Worm (Caenorhabditis elegans) whole organism, L2 larva: ENCODE results near the gene ugt-49.

ENCODE experiments used
- C34F6.9 ChIP-seq: fragments of 150-350 bp; optimal IDR thresholded peaks from 2 replicates; lab custom pipeline; 2014; ENCODE audit warnings: missing biosample characterization, missing genetic modification characterization
- F13H6.1 ChIP-seq: sonication (generic microtip); optimal IDR thresholded peaks from 2 replicates; lab custom pipeline; 2016; ENCODE audit warnings: missing genetic modification characterization, missing compliant biosample characterization
- R02D3.7 ChIP-seq: fragments of 150-350 bp; optimal IDR thresholded peaks from 2 replicates; lab custom pipeline; 2014; ENCODE audit warnings: missing biosample characterization, missing genetic modification characterization
- ZK546.5 ChIP-seq: sonication (generic microtip); optimal IDR thresholded peaks from 2 replicates; lab custom pipeline; 2017; ENCODE audit warnings: missing biosample characterization, missing genetic modification characterization
- aly-2 ChIP-seq: fragments of 150-350 bp; optimal IDR thresholded peaks from 2 replicates; lab custom pipeline; 2014; ENCODE audit warnings: missing biosample characterization, missing genetic modification characterization
- ama-1 ChIP-seq: fragments of 150-350 bp; optimal IDR thresholded peaks from 2 replicates; lab custom pipeline; 2018; ENCODE audit warnings: inconsistent platforms
- blmp-1 ChIP-seq: sonication (generic microtip); optimal IDR thresholded peaks from 2 replicates; lab custom pipeline; 2017; ENCODE audit warnings: missing genetic modification characterization, mild to moderate bottlenecking, missing compliant biosample characterization, antibody characterized with exemption, moderate library complexity; ENCODE audit not compliant: insufficient read depth
- ceh-82 ChIP-seq: fragments of 150-350 bp; optimal IDR thresholded peaks from 2 replicates; lab custom pipeline; 2014; ENCODE audit warnings: missing biosample characterization, missing genetic modification characterization
- crh-2 ChIP-seq: sonication (generic microtip); optimal IDR thresholded peaks from 2 replicates; lab custom pipeline; 2017; ENCODE audit warnings: missing biosample characterization, missing genetic modification characterization
- dmd-4 ChIP-seq: sonication (generic microtip); optimal IDR thresholded peaks from 2 replicates; lab custom pipeline; 2017; ENCODE audit warnings: missing biosample characterization, missing genetic modification characterization
- elt-1 ChIP-seq: fragments of 150-350 bp; optimal IDR thresholded peaks from 2 replicates; lab custom pipeline; 2014; ENCODE audit warnings: missing biosample characterization, missing genetic modification characterization
- elt-3 ChIP-seq: sonication (generic microtip); optimal IDR thresholded peaks from 2 replicates; lab custom pipeline; 2017; ENCODE audit warnings: missing biosample characterization, missing genetic modification characterization
- fos-1 ChIP-seq: fragments of 150-350 bp; optimal IDR thresholded peaks from 2 replicates; lab custom pipeline; 2014; ENCODE audit warnings: missing biosample characterization, missing genetic modification characterization
- gmeb-1 ChIP-seq: fragments of 150-350 bp; optimal IDR thresholded peaks from 2 replicates; lab custom pipeline; 2014; ENCODE audit warnings: missing biosample characterization, missing genetic modification characterization
- lin-11 ChIP-seq: fragments of 150-350 bp; sonication (generic microtip); optimal IDR thresholded peaks from 2 replicates; lab custom pipeline; 2014; ENCODE audit warnings: missing biosample characterization, missing genetic modification characterization, inconsistent platforms, mixed read lengths
- lin-13 ChIP-seq: fragments of 150-350 bp; optimal IDR thresholded peaks from 2 replicates; lab custom pipeline; 2014; ENCODE audit warnings: missing biosample characterization, missing genetic modification reagents, missing genetic modification characterization
- lin-39 ChIP-seq: fragments of 150-350 bp; optimal IDR thresholded peaks from 2 replicates; lab custom pipeline; 2014; ENCODE audit warnings: missing biosample characterization, missing genetic modification reagents, missing genetic modification characterization
- lsy-2 ChIP-seq, 2 experiments: fragments of 150-350 bp in 1 of 2; sonication (generic microtip) in 1 of 2; optimal IDR thresholded peaks; 2 replicates each; lab custom pipeline; 2014 to 2017; ENCODE audit warnings: missing biosample characterization in 2 of 2, missing genetic modification characterization in 2 of 2
- mab-5 ChIP-seq: fragments of 150-350 bp; optimal IDR thresholded peaks from 2 replicates; lab custom pipeline; 2014; ENCODE audit warnings: missing biosample characterization, missing genetic modification characterization
- mdl-1 ChIP-seq, 2 experiments: fragments of 150-350 bp in 1 of 2; sonication (generic microtip) in 1 of 2; optimal IDR thresholded peaks; 2 replicates each; lab custom pipeline; 2017; ENCODE audit warnings: missing biosample characterization in 2 of 2, missing genetic modification characterization in 2 of 2
- nhr-10 ChIP-seq: sonication (generic microtip); optimal IDR thresholded peaks from 2 replicates; lab custom pipeline; 2017; ENCODE audit warnings: missing biosample characterization, missing genetic modification characterization
- nhr-11 ChIP-seq: fragments of 150-350 bp; optimal IDR thresholded peaks from 2 replicates; lab custom pipeline; 2014; ENCODE audit warnings: missing biosample characterization, missing genetic modification characterization
- nhr-12 ChIP-seq: fragments of 150-350 bp; optimal IDR thresholded peaks from 2 replicates; lab custom pipeline; 2014; ENCODE audit warnings: missing biosample characterization, missing genetic modification characterization
- nhr-129 ChIP-seq: fragments of 150-350 bp; optimal IDR thresholded peaks from 2 replicates; lab custom pipeline; 2014; ENCODE audit warnings: missing biosample characterization, missing genetic modification characterization
- nhr-21 ChIP-seq: fragments of 150-350 bp; optimal IDR thresholded peaks from 2 replicates; lab custom pipeline; 2014; ENCODE audit warnings: missing biosample characterization, missing genetic modification characterization
- nhr-23 ChIP-seq: fragments of 150-350 bp; optimal IDR thresholded peaks from 2 replicates; lab custom pipeline; 2014; ENCODE audit warnings: missing biosample characterization, missing genetic modification reagents, missing genetic modification characterization
- nhr-237 ChIP-seq: fragments of 150-350 bp; optimal IDR thresholded peaks from 2 replicates; lab custom pipeline; 2014; ENCODE audit warnings: missing biosample characterization, missing genetic modification characterization
- nhr-25 ChIP-seq: fragments of 150-350 bp; sonication (generic microtip); optimal IDR thresholded peaks from 3 replicates; lab custom pipeline; 2014; ENCODE audit warnings: missing biosample characterization, missing genetic modification characterization
- nhr-6 ChIP-seq: fragments of 150-350 bp; optimal IDR thresholded peaks from 2 replicates; lab custom pipeline; 2014; ENCODE audit warnings: missing biosample characterization, missing genetic modification characterization
- peb-1 ChIP-seq: fragments of 150-350 bp; optimal IDR thresholded peaks from 2 replicates; lab custom pipeline; 2014; ENCODE audit warnings: missing biosample characterization, missing genetic modification characterization
- sem-4 ChIP-seq: fragments of 150-350 bp; optimal IDR thresholded peaks from 2 replicates; lab custom pipeline; 2014; ENCODE audit warnings: missing biosample characterization, missing genetic modification reagents, missing genetic modification characterization
- skn-1 ChIP-seq: sonication (generic microtip); optimal IDR thresholded peaks from 2 replicates; lab custom pipeline; 2017; ENCODE audit warnings: missing biosample characterization, missing genetic modification characterization
- sma-3 ChIP-seq: sonication (generic microtip); optimal IDR thresholded peaks from 2 replicates; lab custom pipeline; 2016; ENCODE audit warnings: missing genetic modification reagents, missing genetic modification characterization, missing compliant biosample characterization
- sma-9 ChIP-seq, 2 experiments: fragments of 150-350 bp in 1 of 2; sonication (generic microtip) in 1 of 2; optimal IDR thresholded peaks; 2 replicates each; lab custom pipeline; 2014 to 2016; ENCODE audit warnings: missing genetic modification characterization in 2 of 2, mild to moderate bottlenecking in 1 of 2, missing biosample characterization in 1 of 2, missing compliant biosample characterization in 1 of 2, missing genetic modification reagents in 1 of 2, moderate library complexity in 1 of 2
- snpc-4 ChIP-seq: fragments of 150-350 bp; optimal IDR thresholded peaks from 2 replicates; lab custom pipeline; 2014; ENCODE audit warnings: missing biosample characterization, missing genetic modification characterization
- unc-39 ChIP-seq: fragments of 150-350 bp; optimal IDR thresholded peaks from 2 replicates; lab custom pipeline; 2014; ENCODE audit warnings: missing biosample characterization, missing genetic modification characterization
- unc-55 ChIP-seq: fragments of 150-350 bp; sonication (generic microtip); optimal IDR thresholded peaks from 3 replicates; lab custom pipeline; 2014; ENCODE audit warnings: missing biosample characterization, missing genetic modification reagents, missing genetic modification characterization
- unc-62 ChIP-seq: fragments of 150-350 bp; optimal IDR thresholded peaks from 2 replicates; lab custom pipeline; 2014; ENCODE audit warnings: missing biosample characterization, missing genetic modification reagents, missing genetic modification characterization
- zag-1 ChIP-seq: fragments of 150-350 bp; optimal IDR thresholded peaks from 2 replicates; lab custom pipeline; 2014; ENCODE audit warnings: missing biosample characterization, missing genetic modification characterization
- ztf-1 ChIP-seq: fragments of 200-800 bp; sonication (Bioruptor generic); conservative IDR thresholded peaks from 2 replicates; pipeline ENCODE4 v1.3.6; 2022; ENCODE audit warnings: missing genetic modification characterization, missing compliant biosample characterization
- ztf-4 ChIP-seq: fragments of 150-350 bp; optimal IDR thresholded peaks from 2 replicates; lab custom pipeline; 2014; ENCODE audit warnings: missing biosample characterization, missing genetic modification characterization

The ugt-49 gene

DNA sequence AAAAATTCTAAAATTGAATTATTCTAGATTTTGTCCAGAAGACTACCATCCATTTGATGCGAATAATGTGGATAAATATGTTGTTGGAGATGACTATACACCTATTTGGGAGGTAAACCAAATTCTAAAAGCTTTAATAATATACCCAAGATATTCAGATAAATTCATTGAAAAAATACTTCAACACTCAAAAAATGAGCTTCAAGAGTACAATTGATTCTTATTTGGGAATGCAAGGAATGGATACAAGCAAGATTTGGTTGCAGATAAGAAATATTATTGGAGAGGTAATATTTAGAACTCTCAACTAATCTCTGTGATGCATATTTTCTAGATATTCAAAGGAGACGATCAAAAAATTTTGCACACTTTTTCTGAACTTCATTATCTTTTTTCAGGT, 11.9 kb upstream of the ugt-49 start:
- TF ChIP-seq zag-1 (tag; lab: Kevin White, UChicago) (no peak), F13H6.1 (tag; lab: Kevin White, UChicago) (no peak), nhr-12 (tag; lab: Kevin White, UChicago) (no peak), nhr-21 (no peak), ztf-1 (no peak), nhr-129 (tag; lab: Kevin White, UChicago) (no peak), elt-3 (tag; lab: Kevin White, UChicago) (no peak), C34F6.9 (no peak), dmd-4 (no peak), elt-1 (tag; lab: Kevin White, UChicago) (no peak), ceh-82 (tag; lab: Kevin White, UChicago) (no peak), ZK546.5 (tag; lab: Kevin White, UChicago) (no peak), nhr-10 (no peak), mab-5 (tag; lab: Kevin White, UChicago) (no peak), lsy-2 (tag; optimal IDR thresholded peaks at IDR 0.05; lab: Kevin White, UChicago) (no peak), nhr-237 (no peak), skn-1 (tag; lab: Kevin White, UChicago) (no peak)

DNA sequence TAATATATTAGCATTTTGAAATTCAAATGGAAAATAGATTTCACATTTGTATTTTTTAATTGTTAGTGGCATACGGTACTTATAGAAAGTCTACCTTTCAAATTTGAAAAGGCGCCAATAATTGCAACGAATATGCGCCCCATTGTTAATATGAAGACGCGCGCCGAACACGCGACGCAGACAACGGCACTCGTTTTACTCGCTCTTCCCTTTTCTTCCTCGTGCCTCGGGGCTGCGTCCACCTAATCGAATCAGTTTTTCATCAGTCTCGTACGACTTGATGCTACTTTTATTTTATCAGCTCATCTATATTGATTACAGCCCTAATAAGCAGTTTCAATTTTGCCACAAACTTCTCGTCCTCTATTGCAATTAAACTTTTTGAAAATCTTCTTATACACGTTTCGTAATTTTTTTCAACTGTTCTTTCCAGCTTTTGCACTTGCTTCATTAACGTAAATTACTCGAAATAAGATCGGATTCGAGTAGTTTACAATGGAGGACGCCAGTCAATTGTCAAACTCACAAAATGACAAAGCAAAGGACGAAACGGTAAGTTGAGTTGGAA, 10.2 kb upstream of the ugt-49 start, which contains the start of gene cash-1:
cash-1 (plus strand) TSS at position 432 of the 568 bp plus-strand sequence.
- TF ChIP-seq R02D3.7 (no peak), unc-62 (GFP tag; lab: Kevin White, UChicago) (no peak), sem-4 (tag; lab: Kevin White, UChicago) (peak; percentile 48), unc-39 (tag; lab: Kevin White, UChicago) (no peak), fos-1 (tag; lab: Kevin White, UChicago) (peak; percentile 59), blmp-1 (tag; lab: Kevin White, UChicago) (peak; percentile 7), C34F6.9 (peak; percentile 66), nhr-6 (tag; lab: Kevin White, UChicago) (no peak), unc-55 (GFP tag; lab: Kevin White, UChicago) (no peak), lin-11 (tag; lab: Kevin White, UChicago) (peak; percentile 7), nhr-21 (peak; percentile 6), aly-2 (tag; lab: Kevin White, UChicago) (no peak), crh-2 (tag; lab: Kevin White, UChicago) (peak; percentile 75), ama-1 (no peak), lin-13 (GFP tag; lab: Kevin White, UChicago) (peak; percentile 72), F13H6.1 (tag; lab: Kevin White, UChicago) (peak; percentile 24), ztf-4 (tag; lab: Kevin White, UChicago) (no peak), nhr-11 (tag; lab: Kevin White, UChicago) (no peak), gmeb-1 (tag; lab: Kevin White, UChicago) (peak; percentile 78), nhr-23 (tag; lab: Kevin White, UChicago) (no peak), nhr-25 (tag; lab: Kevin White, UChicago) (peak; percentile 46), elt-1 (tag; lab: Kevin White, UChicago) (no peak), mdl-1 (tag; optimal IDR thresholded peaks at IDR 0.05; lab: Kevin White, UChicago) (peak in 1 of 2 experiments; percentile 45), snpc-4 (tag; lab: Kevin White, UChicago) (peak; percentile 45), lsy-2 (tag; optimal IDR thresholded peaks at IDR 0.05; lab: Kevin White, UChicago) (peak in 1 of 2 experiments; percentile 74), nhr-129 (tag; lab: Kevin White, UChicago) (peak; percentile 71), nhr-10 (no peak), lin-39 (tag; lab: Kevin White, UChicago) (no peak), sma-9 (GFP tag; optimal IDR thresholded peaks at IDR 0.05; lab: Kevin White, UChicago) (peak; percentile 58), sma-9 (tag; optimal IDR thresholded peaks at IDR 0.05; lab: Kevin White, UChicago) (no peak), sma-3 (GFP tag; lab: Kevin White, UChicago) (peak; percentile 57)

DNA sequence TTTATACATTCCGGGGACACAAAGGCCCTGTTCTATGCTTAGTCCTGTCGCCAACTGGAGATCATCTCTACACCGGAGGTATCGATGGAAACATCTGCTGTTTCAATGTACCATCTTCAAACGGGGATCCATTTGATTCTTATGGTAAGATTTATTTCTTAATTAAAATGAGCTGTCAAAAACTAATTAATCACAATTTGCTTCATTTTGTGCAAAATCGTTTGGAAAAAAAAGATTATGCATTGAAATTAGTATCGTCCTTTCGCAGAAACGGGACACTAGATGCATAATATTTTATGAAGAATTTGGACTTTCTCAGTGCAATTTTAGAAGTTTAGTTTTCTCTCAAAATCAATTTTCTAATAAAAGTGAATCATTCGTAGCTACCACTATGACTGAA, 8.3 kb upstream of the ugt-49 start:
- TF ChIP-seq peb-1 (tag; lab: Kevin White, UChicago) (no peak), lin-11 (tag; lab: Kevin White, UChicago) (no peak), C34F6.9 (no peak), mdl-1 (tag; optimal IDR thresholded peaks at IDR 0.05; lab: Kevin White, UChicago) (no peak)
